Worm (Caenorhabditis elegans) whole organism, L1 larva: ENCODE data around the gene parp-2.

Experiments
- C16A3.4 ChIP-seq: fragments of 150-350 bp; optimal IDR thresholded peaks from 2 replicates; lab custom pipeline; 2014; ENCODE audit warnings: missing biosample characterization, missing genetic modification characterization
- blmp-1 ChIP-seq: fragments of 150-350 bp; optimal IDR thresholded peaks from 2 replicates; lab custom pipeline; 2014; ENCODE audit warnings: missing biosample characterization, missing genetic modification characterization
- ceh-8 ChIP-seq: fragments of 200-800 bp; sonication (Bioruptor generic); optimal IDR thresholded peaks from 2 replicates; lab custom pipeline; 2018; ENCODE audit warnings: mild to moderate bottlenecking, missing genetic modification characterization, moderate library complexity, missing compliant biosample characterization
- nhr-237 ChIP-seq: fragments of 150-350 bp; optimal IDR thresholded peaks from 2 replicates; lab custom pipeline; 2014; ENCODE audit warnings: missing biosample characterization, missing genetic modification characterization
- nhr-90 ChIP-seq: sonication (generic microtip); optimal IDR thresholded peaks from 2 replicates; lab custom pipeline; 2016; ENCODE audit warnings: mild to moderate bottlenecking, missing genetic modification characterization, missing compliant biosample characterization; ENCODE audit not compliant: poor library complexity
- rnt-1 ChIP-seq: sonication (generic microtip); optimal IDR thresholded peaks from 2 replicates; lab custom pipeline; 2016; ENCODE audit warnings: mild to moderate bottlenecking, missing genetic modification characterization, moderate library complexity, missing compliant biosample characterization
- snu-23 ChIP-seq: sonication (generic microtip); optimal IDR thresholded peaks from 2 replicates; lab custom pipeline; 2016; ENCODE audit warnings: missing genetic modification characterization, missing compliant biosample characterization
- swsn-7 ChIP-seq: sonication (generic microtip); optimal IDR thresholded peaks from 2 replicates; lab custom pipeline; 2016; ENCODE audit warnings: missing genetic modification characterization, missing compliant biosample characterization

parp-2 gene

ce11 chrII:9644438-9644837 is 51.6 kb downstream of the parp-2 start, which contains the start of gene fzr-1:
fzr-1 (minus strand) TSS chrII:9644466.
- no peak for TF ChIP-seq C16A3.4 (tag; lab: Kevin White, UChicago)
- TF ChIP-seq snu-23 (GFP tag; lab: Kevin White, UChicago), result no peak
- no peak for TF ChIP-seq nhr-237 (tag; lab: Kevin White, UChicago)
- no peak for TF ChIP-seq nhr-90 (tag; lab: Kevin White, UChicago)
- TF ChIP-seq ceh-8, result no peak
- no peak for TF ChIP-seq swsn-7 (tag; lab: Kevin White, UChicago)
- TF ChIP-seq blmp-1 (tag; lab: Kevin White, UChicago), result no peak
- no peak for TF ChIP-seq rnt-1
